Worm (Caenorhabditis elegans): ENCODE measurements around the gene C06H2.2.

The C06H2.2 gene

ce11 chrV:11146958-11147779, 22.1 kb downstream of the C06H2.2 start, which contains the start of the genes T19C4.24 and nlp-33:
Gene T19C4.24, minus strand, starts transcription at chrV:11147008.
Gene nlp-33, plus strand, starts transcription at chrV:11147346.
- TF ChIP-seq T23F11.4 (GFP tag; optimal IDR thresholded peaks at IDR 0.05) (no peak), nfya-1 (tag; optimal IDR thresholded peaks at IDR 0.05) (no peak), ceh-18 (tag; optimal IDR thresholded peaks at IDR 0.05) (no peak), dmd-4 (tag; optimal IDR thresholded peaks at IDR 0.05; ENCODE audit: borderline replicate concordance) (no peak), nhr-11 (tag; optimal IDR thresholded peaks at IDR 0.05) (no peak), rnt-1 (tag; optimal IDR thresholded peaks at IDR 0.05) (no peak)

- TF ChIP-seq ama-1 (optimal IDR thresholded peaks at IDR 0.05), result no peak
- TF ChIP-seq fax-1 (tag; optimal IDR thresholded peaks at IDR 0.05), result no peak
- no peak for TF ChIP-seq pqm-1 (tag; optimal IDR thresholded peaks at IDR 0.05)
- no peak for TF ChIP-seq syd-9 (tag; optimal IDR thresholded peaks at IDR 0.05)
- TF ChIP-seq dmd-4 (tag; optimal IDR thresholded peaks at IDR 0.05; ENCODE audit: borderline replicate concordance), result no peak
- TF ChIP-seq ref-2 (tag; optimal IDR thresholded peaks at IDR 0.05), result no peak
- no peak for TF ChIP-seq hlh-6 (tag; optimal IDR thresholded peaks at IDR 0.05)
- no peak for TF ChIP-seq ceh-30 (tag; optimal IDR thresholded peaks at IDR 0.05)
- no peak for TF ChIP-seq K09A11.1 (tag; optimal IDR thresholded peaks at IDR 0.05; ENCODE audit: insufficient read depth)
- TF ChIP-seq ceh-9 (tag; optimal IDR thresholded peaks at IDR 0.05), result no peak
- TF ChIP-seq hlh-8 (tag; optimal IDR thresholded peaks at IDR 0.05), result no peak
- no peak for TF ChIP-seq lin-11 (tag; optimal IDR thresholded peaks at IDR 0.05)
- no peak for TF ChIP-seq ceh-22 (tag; optimal IDR thresholded peaks at IDR 0.05)
- no peak for TF ChIP-seq pha-4 (tag; optimal IDR thresholded peaks at IDR 0.05)
- no peak for TF ChIP-seq ceh-48 (tag; optimal IDR thresholded peaks at IDR 0.05)
- TF ChIP-seq ceh-19 (GFP tag; optimal IDR thresholded peaks at IDR 0.05), result no peak
These were observed 22.7 kb downstream of the C06H2.2 start for ce11 chrV:11147780-11148144.

ce11 chrV:11148971-11149370, 23.9 kb downstream of the C06H2.2 start:
- no peak for TF ChIP-seq ahr-1 (tag; optimal IDR thresholded peaks at IDR 0.05)
- TF ChIP-seq hlh-13 (GFP tag; optimal IDR thresholded peaks at IDR 0.05), result no peak
- TF ChIP-seq mec-3 (tag; optimal IDR thresholded peaks at IDR 0.05; ENCODE audit: borderline replicate concordance), result no peak
- no peak for TF ChIP-seq pat-9 (tag; optimal IDR thresholded peaks at IDR 0.05)
- TF ChIP-seq syd-9 (tag; optimal IDR thresholded peaks at IDR 0.05), result no peak
- no peak for TF ChIP-seq pqm-1 (tag; optimal IDR thresholded peaks at IDR 0.05)
- no peak for TF ChIP-seq Y22D7AL.16 (tag; optimal IDR thresholded peaks at IDR 0.05)
- no peak for TF ChIP-seq ref-2 (tag; optimal IDR thresholded peaks at IDR 0.05)
- TF ChIP-seq ceh-45 (GFP tag; IDR thresholded peaks at IDR 0.05), result no peak
- TF ChIP-seq fkh-10 (GFP tag; optimal IDR thresholded peaks at IDR 0.05), result no peak
- no peak for TF ChIP-seq pros-1 (tag; optimal IDR thresholded peaks at IDR 0.05)
- no peak for TF ChIP-seq eyg-1 (tag; optimal IDR thresholded peaks at IDR 0.05)
- no peak for TF ChIP-seq ets-4 (tag; optimal IDR thresholded peaks at IDR 0.05)
- no peak for TF ChIP-seq zip-5 (tag; optimal IDR thresholded peaks at IDR 0.05)
- no peak for TF ChIP-seq ceh-31 (tag; optimal IDR thresholded peaks at IDR 0.05)
- TF ChIP-seq nhr-11 (tag; optimal IDR thresholded peaks at IDR 0.05), result no peak
- no peak for TF ChIP-seq unc-86 (tag; optimal IDR thresholded peaks at IDR 0.05)
- TF ChIP-seq dmd-4 (tag; optimal IDR thresholded peaks at IDR 0.05; ENCODE audit: borderline replicate concordance), result no peak

ce11 chrV:11149405-11149804, 24.4 kb downstream of the C06H2.2 start, which contains the start of gene T19C4.1:
Gene T19C4.1, plus strand, starts transcription at chrV:11149705.
- no peak for TF ChIP-seq ceh-9 (tag; optimal IDR thresholded peaks at IDR 0.05)

- TF ChIP-seq hlh-13 (GFP tag; optimal IDR thresholded peaks at IDR 0.05) (no peak), eyg-1 (tag; optimal IDR thresholded peaks at IDR 0.05) (no peak), dve-1 (tag; optimal IDR thresholded peaks at IDR 0.05) (no peak), fkh-10 (GFP tag; optimal IDR thresholded peaks at IDR 0.05) (no peak)
These were observed 27.3 kb downstream of the C06H2.2 start, which contains the start of gene srg-39 for ce11 chrV:11152333-11152732. Gene srg-39, minus strand, starts transcription at chrV:11152433.
